Fruit fly (Drosophila melanogaster): ENCODE data around the gene Marf.

The Marf gene

DNA sequence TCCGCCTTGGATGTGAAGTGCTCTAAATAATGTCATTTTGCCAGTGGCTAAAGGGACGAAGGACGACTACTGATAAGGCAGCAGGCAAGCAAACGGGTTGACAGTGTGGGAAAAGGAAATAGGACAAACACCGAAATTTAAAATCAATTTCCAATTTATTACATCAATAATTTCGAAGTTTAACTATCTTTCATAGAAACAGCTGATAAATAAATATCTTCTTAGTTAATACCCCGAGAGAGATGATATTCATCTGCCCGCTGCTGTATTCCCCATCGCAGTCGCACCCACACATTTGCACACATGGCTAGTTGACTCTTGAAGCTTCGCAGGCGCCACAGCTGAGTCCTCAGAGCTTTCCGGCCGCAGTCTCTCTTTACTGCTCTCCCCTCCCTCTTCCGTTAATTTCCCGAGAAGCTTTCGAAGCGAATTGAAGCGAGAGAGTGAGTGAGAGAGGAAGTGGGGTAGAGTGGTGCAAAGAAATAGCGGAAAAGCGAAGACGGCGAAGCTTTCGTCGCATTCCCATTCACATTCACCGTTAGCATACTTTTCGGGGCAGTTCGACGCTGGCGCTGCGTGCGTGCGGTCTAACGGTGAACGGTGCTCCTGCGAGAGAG is 48.8 kb upstream of the Marf start (continued):
- TF ChIP-seq hbn (GFP tag; IDR thresholded peaks at IDR 0.05; ENCODE audit: partially characterized antibody) (no peak), Camta (GFP tag; optimal IDR thresholded peaks at IDR 0.05) (no peak), CG3407 (GFP tag; optimal IDR thresholded peaks at IDR 0.05) (no peak), CG15601 (tag; optimal IDR thresholded peaks at IDR 0.05) (no peak), zfh1 (GFP tag; IDR thresholded peaks at IDR 0.05) (peak; percentile 64; the same call in 2 of the 3 replicates), Dref (GFP tag; IDR thresholded peaks at IDR 0.05) (no peak), Pdp1 (GFP tag; optimal IDR thresholded peaks at IDR 0.05) (peak in 1 of 2 experiments; percentile 25), chm (GFP tag; IDR thresholded peaks at IDR 0.05) (peak; percentile 66; the same call in 1 of the 2 replicates), vfl (GFP tag; optimal IDR thresholded peaks at IDR 0.05) (no peak), CG11247 (GFP tag; IDR thresholded peaks at IDR 0.05) (peak; percentile 66), bowl (GFP tag; IDR thresholded peaks at IDR 0.05) (peak; percentile 53; the same call in 1 of the 2 replicates), CG12391 (tag; optimal IDR thresholded peaks at IDR 0.05) (peak; percentile 53), fd96Cb (tag; optimal IDR thresholded peaks at IDR 0.05) (peak; percentile 42), CG7372 (GFP tag; IDR thresholded peaks at IDR 0.05) (peak; percentile 60), fru (optimal IDR thresholded peaks at IDR 0.05) (no peak), da (GFP tag; optimal IDR thresholded peaks at IDR 0.05) (no peak), ssp (GFP tag; IDR thresholded peaks at IDR 0.05) (peak; percentile 41; the same call in 1 of the 2 replicates), lilli (GFP tag; optimal IDR thresholded peaks at IDR 0.05) (peak; percentile 57), CG1603 (tag; optimal IDR thresholded peaks at IDR 0.05) (peak; percentile 69), CG15479 (GFP tag; optimal IDR thresholded peaks at IDR 0.05) (no peak), stwl (tag; optimal IDR thresholded peaks at IDR 0.05) (no peak), CG16863 (GFP tag; optimal IDR thresholded peaks at IDR 0.05) (peak; percentile 46), CG9609 (GFP tag; optimal IDR thresholded peaks at IDR 0.05) (no peak), Abd-B (GFP tag; optimal IDR thresholded peaks at IDR 0.05) (peak; percentile 32), CG17829 (tag; optimal IDR thresholded peaks at IDR 0.05) (no peak), klu (GFP tag; IDR thresholded peaks at IDR 0.05) (0 out of 2 replicates have a peak, but pooled peaks have one; percentile 30), cato (GFP tag; optimal IDR thresholded peaks at IDR 0.05; ENCODE audit: borderline replicate concordance) (no peak), CG42726 (GFP tag; IDR thresholded peaks at IDR 0.05; ENCODE audit: partially characterized antibody) (no peak), lov (optimal IDR thresholded peaks at IDR 0.05) (no peak), lov (GFP tag; IDR thresholded peaks at IDR 0.05) (no peak), p53 (GFP tag; optimal IDR thresholded peaks at IDR 0.05) (no peak), tll (GFP tag; optimal IDR thresholded peaks at IDR 0.05) (no peak), ATbp (GFP tag; optimal IDR thresholded peaks at IDR 0.05) (peak; percentile 51), CG9817 (tag; optimal IDR thresholded peaks at IDR 0.05) (peak; percentile 52), nom (GFP tag; optimal IDR thresholded peaks at IDR 0.05) (no peak), CG14965 (GFP tag; optimal IDR thresholded peaks at IDR 0.05; ENCODE audit: borderline replicate concordance) (no peak), NfI (GFP tag; optimal IDR thresholded peaks at IDR 0.05) (peak; percentile 48), CG9797 (GFP tag; optimal IDR thresholded peaks at IDR 0.05) (no peak), CG10209 (GFP tag; optimal IDR thresholded peaks at IDR 0.05) (peak; percentile 65), dmrt99B (tag; optimal IDR thresholded peaks at IDR 0.05) (peak; percentile 73), org-1 (GFP tag; optimal IDR thresholded peaks at IDR 0.05) (peak; percentile 73), CG32767 (GFP tag; IDR thresholded peaks at IDR 0.05) (peak; percentile 25; the same call in 1 of the 2 replicates), CG10366 (GFP tag; IDR thresholded peaks at IDR 0.05) (peak; percentile 60), pfk (GFP tag; optimal IDR thresholded peaks at IDR 0.05) (no peak), bbx (GFP tag; IDR thresholded peaks at IDR 0.05; ENCODE audit: partially characterized antibody) (no peak), ken (GFP tag; IDR thresholded peaks at IDR 0.05) (peak; percentile 54; the same call in 2 of the 3 replicates), YL-1 (GFP tag; optimal IDR thresholded peaks at IDR 0.05) (no peak), emc (GFP tag; optimal IDR thresholded peaks at IDR 0.05) (no peak), CG10321 (GFP tag; IDR thresholded peaks at IDR 0.05) (no peak), ro (GFP tag; IDR thresholded peaks at IDR 0.05) (no peak)

Data from whole organism, embryonic.